Fruit fly (Drosophila melanogaster): Measurements from ENCODE around the gene Hira.

Hira gene

dm6 chrX:7735262-7735661 is 13.3 kb downstream of the Hira start (continued):
- TF ChIP-seq CG30020 (tag; optimal IDR thresholded peaks at IDR 0.05) (no peak), CG4854 (GFP tag; optimal IDR thresholded peaks at IDR 0.05) (no peak), tap (tag; optimal IDR thresholded peaks at IDR 0.05) (no peak), luna (GFP tag; optimal IDR thresholded peaks at IDR 0.05) (no peak), CG10543 (GFP tag; optimal IDR thresholded peaks at IDR 0.05) (no peak), Aef1 (GFP tag; IDR thresholded peaks at IDR 0.05) (0 out of 3 replicates have a peak, but pooled peaks have one; percentile 13), CG17568 (GFP tag; optimal IDR thresholded peaks at IDR 0.05) (no peak), Ets97D (GFP tag; optimal IDR thresholded peaks at IDR 0.05) (no peak), CG18764 (GFP tag; optimal IDR thresholded peaks at IDR 0.05) (no peak), Lhr (GFP tag; optimal IDR thresholded peaks at IDR 0.05) (no peak), Sry-β (GFP tag; optimal IDR thresholded peaks at IDR 0.05) (no peak), Dp (GFP tag; optimal IDR thresholded peaks at IDR 0.05) (peak; percentile 73), nerfin-2 (GFP tag; IDR thresholded peaks at IDR 0.05; ENCODE audit: partially characterized antibody) (no peak), Adf1 (GFP tag; IDR thresholded peaks at IDR 0.05) (no peak), pzg (GFP tag; optimal IDR thresholded peaks at IDR 0.05) (peak; percentile 24), lov (optimal IDR thresholded peaks at IDR 0.05) (no peak), lov (GFP tag; IDR thresholded peaks at IDR 0.05) (no peak), h (optimal IDR thresholded peaks at IDR 0.05) (no peak), Rfx (GFP tag; IDR thresholded peaks at IDR 0.05) (no peak), fru (optimal IDR thresholded peaks at IDR 0.05) (no peak), Mad (GFP tag; optimal IDR thresholded peaks at IDR 0.05) (no peak), CG16779 (GFP tag; IDR thresholded peaks at IDR 0.05) (no peak), corto (GFP tag; optimal IDR thresholded peaks at IDR 0.05) (no peak), CG9215 (GFP tag; IDR thresholded peaks at IDR 0.05) (no peak), hth (optimal IDR thresholded peaks at IDR 0.05) (no peak), CG4282 (GFP tag; optimal IDR thresholded peaks at IDR 0.05) (peak; percentile 71), Meics (GFP tag; optimal IDR thresholded peaks at IDR 0.05) (no peak), CG11723 (GFP tag; optimal IDR thresholded peaks at IDR 0.05) (no peak), Scr (GFP tag; IDR thresholded peaks at IDR 0.05; ENCODE audit: partially characterized antibody) (no peak), Fer2 (tag; optimal IDR thresholded peaks at IDR 0.05) (no peak), gcm2 (GFP tag; optimal IDR thresholded peaks at IDR 0.05) (no peak), CG1233 (GFP tag; optimal IDR thresholded peaks at IDR 0.05) (no peak), tup (GFP tag; optimal IDR thresholded peaks at IDR 0.05) (no peak), Med (GFP tag) (peak; percentile 66), unc-4 (GFP tag; IDR thresholded peaks at IDR 0.05; ENCODE audit: partially characterized antibody) (no peak), TFAM (GFP tag; optimal IDR thresholded peaks at IDR 0.05) (no peak), bcd (GFP tag; optimal IDR thresholded peaks at IDR 0.05) (no peak), MESR4 (GFP tag; optimal IDR thresholded peaks at IDR 0.05) (peak; percentile 38), Pdp1 (GFP tag; optimal IDR thresholded peaks at IDR 0.05) (peak in 1 of 2 experiments; percentile 94), inv (GFP tag; IDR thresholded peaks at IDR 0.05; ENCODE audit: partially characterized antibody) (no peak), CG1603 (tag; optimal IDR thresholded peaks at IDR 0.05) (peak; percentile 29), tll (GFP tag; optimal IDR thresholded peaks at IDR 0.05) (no peak), CG13775 (GFP tag; optimal IDR thresholded peaks at IDR 0.05) (no peak), Spps (tag; optimal IDR thresholded peaks at IDR 0.05) (no peak), CG13624 (GFP tag; optimal IDR thresholded peaks at IDR 0.05) (no peak), rib (GFP tag; IDR thresholded peaks at IDR 0.05) (no peak), pho (GFP tag; optimal IDR thresholded peaks at IDR 0.05) (no peak)
